Worm (Caenorhabditis elegans) whole organism, young adult: ENCODE results near the gene C32D5.10.

Source experiments
- B0019.2 ChIP-seq: fragments of 200-800 bp; sonication (Bioruptor generic); conservative IDR thresholded peaks from 2 replicates; pipeline ENCODE4 v1.3.6; 2022; ENCODE audit warnings: missing genetic modification reagents, missing genetic modification characterization, missing compliant biosample characterization
- B0261.1 ChIP-seq: sonication (generic microtip); optimal IDR thresholded peaks from 2 replicates; lab custom pipeline; 2016; ENCODE audit warnings: mild to moderate bottlenecking, missing genetic modification characterization, moderate library complexity, missing compliant biosample characterization
- C17E4.6 ChIP-seq: fragments of 200-800 bp; sonication (Bioruptor generic); IDR thresholded peaks from 2 replicates; pipeline ENCODE4 v1.3.6; 2022; ENCODE audit warnings: missing genetic modification reagents, missing genetic modification characterization, missing compliant biosample characterization
- F22D6.2 ChIP-seq: sonication (generic microtip); optimal IDR thresholded peaks from 2 replicates; lab custom pipeline; 2016; ENCODE audit warnings: mild to moderate bottlenecking, missing genetic modification characterization, missing compliant biosample characterization
- F33H1.4 ChIP-seq: fragments of 200-800 bp; sonication (Bioruptor generic); IDR thresholded peaks from 2 replicates; pipeline ENCODE4 v1.3.6; 2022; ENCODE audit warnings: missing genetic modification reagents, missing genetic modification characterization, missing compliant biosample characterization
- F39B2.1 ChIP-seq: fragments of 200-800 bp; sonication (Bioruptor generic); IDR thresholded peaks from 2 replicates; pipeline ENCODE4 v1.3.6; 2022; ENCODE audit warnings: missing genetic modification reagents, missing genetic modification characterization, missing compliant biosample characterization
- K11D2.4 ChIP-seq: fragments of 200-800 bp; sonication (Bioruptor generic); IDR thresholded peaks from 2 replicates; pipeline ENCODE4 v1.3.6; 2022; ENCODE audit warnings: missing genetic modification reagents, missing genetic modification characterization, missing compliant biosample characterization
- T07F8.4 ChIP-seq: sonication (generic microtip); optimal IDR thresholded peaks from 2 replicates; lab custom pipeline; 2016; ENCODE audit warnings: mild to moderate bottlenecking, missing genetic modification characterization, moderate library complexity, missing compliant biosample characterization
- Y53G8AR.9 ChIP-seq: fragments of 200-800 bp; sonication (Bioruptor generic); conservative IDR thresholded peaks from 2 replicates; pipeline ENCODE4 v1.3.6; 2022; ENCODE audit warnings: missing genetic modification reagents, missing genetic modification characterization, missing compliant biosample characterization
- Y56A3A.18 ChIP-seq: fragments of 200-800 bp; sonication (Bioruptor generic); IDR thresholded peaks from 2 replicates; pipeline ENCODE4 v1.3.6; 2022; ENCODE audit warnings: missing genetic modification reagents, missing genetic modification characterization, missing compliant biosample characterization
- Y67H2A.10 ChIP-seq: fragments of 200-800 bp; sonication (Bioruptor generic); conservative IDR thresholded peaks from 2 replicates; pipeline ENCODE4 v1.3.6; 2022; ENCODE audit warnings: missing genetic modification reagents, missing genetic modification characterization, missing compliant biosample characterization
- Y95B8A.8 ChIP-seq: fragments of 200-800 bp; sonication (Bioruptor generic); IDR thresholded peaks from 2 replicates; pipeline ENCODE4 v1.3.6; 2022; ENCODE audit warnings: missing genetic modification reagents, missing genetic modification characterization, missing compliant biosample characterization
- ama-1 ChIP-seq, 3 experiments: fragments of 150-350 bp in 1 of 3; sonication (generic microtip) in 2 of 3; optimal IDR thresholded peaks; 2 replicates each; lab custom pipeline; 2014 to 2018; ENCODE audit warnings: missing biosample characterization in 2 of 3, missing genetic modification characterization in 2 of 3, missing genetic modification reagents in 2 of 3
- aptf-2 ChIP-seq: fragments of 200-800 bp; sonication (Bioruptor generic); conservative IDR thresholded peaks from 2 replicates; pipeline ENCODE4 v1.3.6; 2022; ENCODE audit warnings: missing genetic modification reagents, missing genetic modification characterization, missing compliant biosample characterization
- aptf-3 ChIP-seq: fragments of 200-800 bp; sonication (Bioruptor generic); IDR thresholded peaks from 2 replicates; pipeline ENCODE4 v1.3.6; 2022; ENCODE audit warnings: missing genetic modification characterization, missing compliant biosample characterization
- bed-2 ChIP-seq: fragments of 200-800 bp; sonication (Bioruptor generic); IDR thresholded peaks from 2 replicates; pipeline ENCODE4 v1.3.6; 2022; ENCODE audit warnings: missing genetic modification reagents, missing genetic modification characterization, missing compliant biosample characterization
- cebp-2 ChIP-seq: fragments of 200-800 bp; sonication (Bioruptor generic); IDR thresholded peaks from 2 replicates; pipeline ENCODE4 v1.3.6; 2022; ENCODE audit warnings: missing genetic modification characterization, missing compliant biosample characterization
- ceh-40 ChIP-seq: fragments of 200-800 bp; sonication (Bioruptor generic); IDR thresholded peaks from 2 replicates; pipeline ENCODE4 v1.3.6; 2022; ENCODE audit warnings: missing genetic modification characterization, missing compliant biosample characterization
- ceh-58 ChIP-seq: fragments of 200-800 bp; sonication (Bioruptor generic); IDR thresholded peaks from 2 replicates; pipeline ENCODE4 v1.3.6; 2022; ENCODE audit warnings: missing genetic modification characterization, missing compliant biosample characterization
- ceh-79 ChIP-seq: sonication (generic microtip); optimal IDR thresholded peaks from 2 replicates; lab custom pipeline; 2017; ENCODE audit warnings: mild to moderate bottlenecking, missing genetic modification characterization, missing compliant biosample characterization
- ceh-91 ChIP-seq: fragments of 200-800 bp; sonication (Bioruptor generic); IDR thresholded peaks from 2 replicates; pipeline ENCODE4 v1.3.6; 2022; ENCODE audit warnings: missing genetic modification reagents, missing genetic modification characterization, missing compliant biosample characterization
- dpff-1 ChIP-seq: sonication (generic microtip); optimal IDR thresholded peaks from 2 replicates; lab custom pipeline; 2017; ENCODE audit warnings: mild to moderate bottlenecking, missing genetic modification characterization, missing compliant biosample characterization
- ekl-4 ChIP-seq: fragments of 200-800 bp; sonication (Bioruptor generic); IDR thresholded peaks from 2 replicates; pipeline ENCODE4 v1.3.6; 2022; ENCODE audit warnings: missing genetic modification reagents, missing genetic modification characterization, missing compliant biosample characterization
- ets-4 ChIP-seq: fragments of 200-800 bp; sonication (Bioruptor generic); optimal IDR thresholded peaks from 2 replicates; lab custom pipeline; 2018; ENCODE audit warnings: mild to moderate bottlenecking, missing genetic modification characterization, missing compliant biosample characterization
- fkh-3 ChIP-seq: sonication (generic microtip); optimal IDR thresholded peaks from 2 replicates; lab custom pipeline; 2016; ENCODE audit warnings: mild to moderate bottlenecking, missing genetic modification characterization, missing compliant biosample characterization
- hlh-12 ChIP-seq: sonication (generic microtip); optimal IDR thresholded peaks from 2 replicates; lab custom pipeline; 2016; ENCODE audit warnings: missing genetic modification characterization, missing compliant biosample characterization
- hmg-1.2 ChIP-seq: fragments of 200-800 bp; sonication (Bioruptor generic); IDR thresholded peaks from 2 replicates; pipeline ENCODE4 v1.3.6; 2022; ENCODE audit warnings: missing genetic modification reagents, missing genetic modification characterization, missing compliant biosample characterization
- hrde-1 ChIP-seq: sonication (generic microtip); optimal IDR thresholded peaks from 2 replicates; lab custom pipeline; 2016; ENCODE audit warnings: missing genetic modification characterization, mild to moderate bottlenecking, missing compliant biosample characterization, moderate library complexity, missing genotype, missing genetic modification reagents, borderline replicate concordance
- let-526 ChIP-seq: fragments of 200-800 bp; sonication (Bioruptor generic); IDR thresholded peaks from 2 replicates; pipeline ENCODE4 v1.3.6; 2022; ENCODE audit warnings: missing genetic modification reagents, missing genetic modification characterization, missing compliant biosample characterization
- let-607 ChIP-seq, 2 experiments: fragments of 200-800 bp in 1 of 2; sonication (Bioruptor generic) in 1 of 2; sonication (generic microtip) in 1 of 2; optimal IDR thresholded peaks; 2 replicates each; lab custom pipeline; 2016 to 2018; ENCODE audit warnings: mild to moderate bottlenecking in 2 of 2, missing compliant biosample characterization in 2 of 2, missing genetic modification characterization in 2 of 2, moderate library complexity in 2 of 2, missing genotype in 1 of 2
- lin-40 ChIP-seq: sonication (generic microtip); optimal IDR thresholded peaks from 2 replicates; lab custom pipeline; 2016; ENCODE audit warnings: missing genetic modification characterization, mild to moderate bottlenecking, missing compliant biosample characterization, missing genotype, missing genetic modification reagents
- lin-54 ChIP-seq: fragments of 200-800 bp; sonication (Bioruptor generic); optimal IDR thresholded peaks from 2 replicates; lab custom pipeline; 2018; ENCODE audit warnings: mild to moderate bottlenecking, missing genetic modification characterization, missing compliant biosample characterization
- lir-1 ChIP-seq: fragments of 200-800 bp; sonication (Bioruptor generic); conservative IDR thresholded peaks from 2 replicates; pipeline ENCODE4 v1.3.6; 2022; ENCODE audit warnings: missing genetic modification reagents, missing genetic modification characterization, missing compliant biosample characterization
- madf-10 ChIP-seq: sonication (generic microtip); optimal IDR thresholded peaks from 2 replicates; lab custom pipeline; 2016; ENCODE audit warnings: mild to moderate bottlenecking, missing genetic modification characterization, missing compliant biosample characterization
- madf-3 ChIP-seq: fragments of 200-800 bp; sonication (Bioruptor generic); IDR thresholded peaks from 2 replicates; pipeline ENCODE4 v1.3.6; 2022; ENCODE audit warnings: missing genetic modification reagents, missing genetic modification characterization, missing compliant biosample characterization
- nfyb-1 ChIP-seq: fragments of 200-800 bp; sonication (Bioruptor generic); IDR thresholded peaks from 2 replicates; pipeline ENCODE4 v1.3.6; 2022; ENCODE audit warnings: missing genetic modification reagents, missing genetic modification characterization, missing compliant biosample characterization
- pha-4 ChIP-seq: fragments of 150-350 bp; sonication (generic microtip); optimal IDR thresholded peaks from 2 replicates; lab custom pipeline; 2014; ENCODE audit warnings: missing biosample characterization, missing genetic modification reagents, missing genetic modification characterization
- snpc-1.3 ChIP-seq: sonication (generic microtip); optimal IDR thresholded peaks from 2 replicates; lab custom pipeline; 2017; ENCODE audit warnings: missing genetic modification characterization, mild to moderate bottlenecking, missing compliant biosample characterization, antibody characterized with exemption, moderate library complexity, missing genotype, missing genetic modification reagents; ENCODE audit not compliant: insufficient read depth
- somi-1 ChIP-seq: fragments of 200-800 bp; sonication (Bioruptor generic); optimal IDR thresholded peaks from 2 replicates; lab custom pipeline; 2018; ENCODE audit warnings: mild to moderate bottlenecking, missing genetic modification characterization, missing compliant biosample characterization
- tlf-1 ChIP-seq: fragments of 200-800 bp; sonication (Bioruptor generic); optimal IDR thresholded peaks from 2 replicates; lab custom pipeline; 2018; ENCODE audit warnings: mild to moderate bottlenecking, missing genetic modification characterization, missing compliant biosample characterization
- xnd-1 ChIP-seq: sonication (generic microtip); optimal IDR thresholded peaks from 2 replicates; lab custom pipeline; 2016; ENCODE audit warnings: missing genotype, missing genetic modification reagents, missing genetic modification characterization, missing compliant biosample characterization
- ztf-18 ChIP-seq: sonication (generic microtip); optimal IDR thresholded peaks from 2 replicates; lab custom pipeline; 2016; ENCODE audit warnings: missing genotype, mild to moderate bottlenecking, missing genetic modification characterization, missing compliant biosample characterization
- ztf-6 ChIP-seq: fragments of 200-800 bp; sonication (Bioruptor generic); IDR thresholded peaks from 2 replicates; pipeline ENCODE4 v1.3.6; 2022; ENCODE audit warnings: missing genetic modification reagents, missing genetic modification characterization, missing compliant biosample characterization

C32D5.10 gene

ce11 chrII:6347341-6348118 lies 4.3 kb downstream of the C32D5.10 start, which contains the start of gene lgg-1 (continued):
- TF ChIP-seq let-607 (tag; optimal IDR thresholded peaks at IDR 0.05; lab: Kevin White, UChicago) (peak in 1 of 2 experiments; percentile 38), madf-3 (GFP tag; lab: Robert Waterston, UW) (no peak), ekl-4 (GFP tag; lab: Robert Waterston, UW) (0 out of 2 replicates have a peak, but pooled peaks have one; percentile 71), ceh-79 (tag; lab: Kevin White, UChicago) (no peak), aptf-2 (GFP tag; lab: Robert Waterston, UW) (peak; percentile 58; the same call in 1 of the 2 replicates), F22D6.2 (no peak), ztf-18 (no peak), Y56A3A.18 (no peak), somi-1 (GFP tag; lab: Kevin White, UChicago) (no peak), ets-4 (GFP tag; lab: Kevin White, UChicago) (no peak), B0261.1 (tag; lab: Kevin White, UChicago) (no peak), lin-54 (GFP tag; lab: Kevin White, UChicago) (peak; percentile 48), hlh-12 (tag; lab: Kevin White, UChicago) (no peak), cebp-2 (GFP tag; lab: Robert Waterston, UW) (0 out of 2 replicates have a peak, but pooled peaks have one; percentile 63), ceh-40 (GFP tag; lab: Robert Waterston, UW) (0 out of 2 replicates have a peak, but pooled peaks have one; percentile 16)

- TF ChIP-seq let-526 (GFP tag; lab: Robert Waterston, UW) (peak; percentile 62; the same call in 1 of the 2 replicates), ztf-6 (no peak), tlf-1 (GFP tag; lab: Kevin White, UChicago) (peak; percentile 82), C17E4.6 (no peak), Y67H2A.10 (no peak), B0019.2 (GFP tag; lab: Robert Waterston, UW) (no peak), ceh-58 (0 out of 2 replicates have a peak, but pooled peaks have one; percentile 21), xnd-1 (tag; lab: Kevin White, UChicago) (no peak), F33H1.4 (GFP tag; lab: Robert Waterston, UW) (no peak), ekl-4 (GFP tag; lab: Robert Waterston, UW) (peak; percentile 73; the same call in 1 of the 2 replicates), lin-40 (tag; lab: Kevin White, UChicago) (peak; percentile 83), Y56A3A.18 (peak; percentile 83; the same call in 1 of the 2 replicates), pha-4 (peak; percentile 46), hmg-1.2 (GFP tag; lab: Robert Waterston, UW) (peak; percentile 42), snpc-1.3 (tag; lab: Kevin White, UChicago) (no peak), lir-1 (GFP tag; lab: Robert Waterston, UW) (0 out of 2 replicates have a peak, but pooled peaks have one; percentile 31), Y95B8A.8 (peak; percentile 60; the same call in 1 of the 2 replicates), nfyb-1 (GFP tag; lab: Robert Waterston, UW) (peak; percentile 95), aptf-3 (GFP tag; lab: Robert Waterston, UW) (no peak), Y53G8AR.9 (peak; percentile 97), lin-54 (GFP tag; lab: Kevin White, UChicago) (peak; percentile 57), ama-1 (optimal IDR thresholded peaks at IDR 0.05; lab: Kevin White, UChicago) (peak; percentile 96), ama-1 (GFP tag; optimal IDR thresholded peaks at IDR 0.05; lab: Kevin White, UChicago) (peak in 1 of 2 experiments; percentile 49), dpff-1 (peak; percentile 48), madf-10 (tag; lab: Kevin White, UChicago) (peak; percentile 68), fkh-3 (tag; lab: Kevin White, UChicago) (peak; percentile 87), hlh-12 (tag; lab: Kevin White, UChicago) (no peak), F39B2.1 (no peak), K11D2.4 (GFP tag; lab: Robert Waterston, UW) (peak; percentile 93), bed-2 (GFP tag; lab: Robert Waterston, UW) (no peak), somi-1 (GFP tag; lab: Kevin White, UChicago) (peak; percentile 71), hrde-1 (peak; percentile 50), ceh-91 (GFP tag; lab: Robert Waterston, UW) (no peak), T07F8.4 (no peak)
Observed at ce11 chrII:6346551-6347079, 5.2 kb downstream of the C32D5.10 start.
